Fruit fly (Drosophila melanogaster): ENCODE data around the gene al.

- TF ChIP-seq Myc (optimal IDR thresholded peaks at IDR 0.05), result no peak
- TF ChIP-seq dsf (GFP tag; optimal IDR thresholded peaks at IDR 0.05; ENCODE audit: borderline replicate concordance), result no peak
- TF ChIP-seq dmrt93B (GFP tag; optimal IDR thresholded peaks at IDR 0.05), result no peak
- TF ChIP-seq CG9705 (GFP tag; optimal IDR thresholded peaks at IDR 0.05), result no peak
- TF ChIP-seq fru (GFP tag; optimal IDR thresholded peaks at IDR 0.05), result no peak
- TF ChIP-seq h (GFP tag; optimal IDR thresholded peaks at IDR 0.05), result no peak
- TF ChIP-seq OdsH (GFP tag; optimal IDR thresholded peaks at IDR 0.05), result peak; percentile 12
- no peak for TF ChIP-seq Rel (GFP tag; optimal IDR thresholded peaks at IDR 0.05)
- peak; percentile 25 for TF ChIP-seq Rel (tag; optimal IDR thresholded peaks at IDR 0.05)
Measured at dm6 chr2L:430820-431628, 53.1 kb downstream of the al start, which contains the start of gene ex.

Data from whole organism, wandering third instar larva.